Fruit fly (Drosophila melanogaster) whole organism, prepupa: ENCODE results near the gene CCHa1.

Experiments used
- Blimp-1 ChIP-seq: fragments of 200-800 bp; sonication (Bioruptor generic); optimal IDR thresholded peaks from 3 replicates; lab custom pipeline; 2017; ENCODE audit warnings: missing biosample characterization, missing genetic modification characterization, mild to moderate bottlenecking, moderate library complexity, missing genetic modification reagents
- CG10631 ChIP-seq: fragments of 200-800 bp; sonication (Bioruptor generic); optimal IDR thresholded peaks from 2 replicates; lab custom pipeline; 2016; ENCODE audit warnings: missing biosample characterization, missing genetic modification characterization
- CG10669 ChIP-seq: fragments of 200-800 bp; sonication (Bioruptor generic); optimal IDR thresholded peaks from 3 replicates; lab custom pipeline; 2018; ENCODE audit warnings: missing biosample characterization, mild to moderate bottlenecking, missing genetic modification characterization, moderate library complexity
- CG11762 ChIP-seq: fragments of 200-800 bp; sonication (Bioruptor generic); optimal IDR thresholded peaks from 3 replicates; lab custom pipeline; 2016; ENCODE audit warnings: missing biosample characterization, missing genetic modification characterization; ENCODE audit not compliant: insufficient read depth
- CG11902 ChIP-seq: fragments of 200-800 bp; sonication (Bioruptor generic); optimal IDR thresholded peaks from 3 replicates; lab custom pipeline; 2016; ENCODE audit warnings: missing biosample characterization, missing genetic modification characterization
- CG15336 ChIP-seq: fragments of 200-800 bp; sonication (Bioruptor generic); IDR thresholded peaks from 2 replicates; pipeline ENCODE4 v1.3.6; 2022; ENCODE audit warnings: missing biosample characterization, missing genetic modification characterization
- CG16779 ChIP-seq: fragments of 200-800 bp; sonication (Bioruptor generic); optimal IDR thresholded peaks from 3 replicates; lab custom pipeline; 2017; ENCODE audit warnings: missing biosample characterization, mild to moderate bottlenecking, missing genetic modification characterization
- CG3032 ChIP-seq: fragments of 200-800 bp; optimal IDR thresholded peaks from 2 replicates; lab custom pipeline; 2019; ENCODE audit warnings: missing biosample characterization, mild to moderate bottlenecking, missing genetic modification characterization, moderate library complexity
- CG32006 ChIP-seq: fragments of 200-800 bp; sonication (Bioruptor generic); optimal IDR thresholded peaks from 3 replicates; lab custom pipeline; 2017; ENCODE audit warnings: missing biosample characterization, mild to moderate bottlenecking, missing genetic modification characterization
- CG34406 ChIP-seq: fragments of 200-800 bp; sonication (Bioruptor generic); optimal IDR thresholded peaks from 3 replicates; lab custom pipeline; 2016; ENCODE audit warnings: missing biosample characterization, missing genetic modification characterization
- CG4318 ChIP-seq: fragments of 200-800 bp; sonication (Bioruptor generic); optimal IDR thresholded peaks from 3 replicates; lab custom pipeline; 2017; ENCODE audit warnings: missing biosample characterization, mild to moderate bottlenecking, missing genetic modification characterization
- CG6163 ChIP-seq: fragments of 200-800 bp; sonication (Bioruptor generic); IDR thresholded peaks from 3 replicates; pipeline ENCODE4 v1.3.6; 2022; ENCODE audit warnings: missing biosample characterization, missing genetic modification characterization
- CG6792 ChIP-seq: fragments of 200-800 bp; sonication (Bioruptor generic); optimal IDR thresholded peaks from 3 replicates; lab custom pipeline; 2016; ENCODE audit warnings: missing biosample characterization, missing genetic modification characterization
- CG6808 ChIP-seq: fragments of 200-800 bp; sonication (Bioruptor generic); optimal IDR thresholded peaks from 3 replicates; lab custom pipeline; 2017; ENCODE audit warnings: missing biosample characterization, missing genetic modification characterization, mild to moderate bottlenecking, moderate library complexity, missing genetic modification reagents
- CG6854 ChIP-seq: fragments of 200-800 bp; sonication (Bioruptor generic); optimal IDR thresholded peaks from 2 replicates; lab custom pipeline; 2017; ENCODE audit warnings: missing biosample characterization, mild to moderate bottlenecking, missing genetic modification characterization
- CG7368 ChIP-seq: fragments of 200-800 bp; sonication (Bioruptor generic); optimal IDR thresholded peaks from 3 replicates; lab custom pipeline; 2016; ENCODE audit warnings: missing biosample characterization, missing genetic modification characterization
- CG8119 ChIP-seq: fragments of 200-800 bp; sonication (Bioruptor generic); IDR thresholded peaks from 3 replicates; pipeline ENCODE4 v1.3.6; 2022; ENCODE audit warnings: missing biosample characterization, missing genetic modification characterization
- CG8319 ChIP-seq: fragments of 200-800 bp; sonication (Bioruptor generic); optimal IDR thresholded peaks from 3 replicates; lab custom pipeline; 2016; ENCODE audit warnings: missing biosample characterization, missing genetic modification characterization
- CG8632 ChIP-seq: fragments of 200-800 bp; sonication (Bioruptor generic); optimal IDR thresholded peaks from 3 replicates; lab custom pipeline; 2016; ENCODE audit warnings: missing biosample characterization, missing genetic modification characterization
- CG9139 ChIP-seq: fragments of 200-800 bp; sonication (Bioruptor generic); optimal IDR thresholded peaks from 3 replicates; lab custom pipeline; 2017; ENCODE audit warnings: missing biosample characterization, mild to moderate bottlenecking, missing genetic modification characterization
- Eip75B ChIP-seq: fragments of 200-800 bp; sonication (Bioruptor generic); optimal IDR thresholded peaks from 3 replicates; lab custom pipeline; 2016; ENCODE audit warnings: missing biosample characterization, missing genetic modification characterization
- Eip78C ChIP-seq: fragments of 200-800 bp; sonication (Bioruptor generic); peaks from one replicate; lab custom pipeline; 2016; ENCODE audit warnings: missing biosample characterization, missing genetic modification characterization
- Eip93F ChIP-seq: fragments of 200-800 bp; sonication (Bioruptor generic); optimal IDR thresholded peaks from 2 replicates; lab custom pipeline; 2016; ENCODE audit warnings: missing biosample characterization, mild to moderate bottlenecking, missing genetic modification characterization
- Ets21C ChIP-seq: fragments of 200-800 bp; sonication (Bioruptor generic); optimal IDR thresholded peaks from 3 replicates; lab custom pipeline; 2016; ENCODE audit warnings: missing biosample characterization, missing genetic modification characterization
- Ets96B ChIP-seq: fragments of 200-800 bp; optimal IDR thresholded peaks from 2 replicates; lab custom pipeline; 2019; ENCODE audit warnings: missing biosample characterization, mild to moderate bottlenecking, missing genetic modification characterization, moderate library complexity
- Gug ChIP-seq: fragments of 200-800 bp; sonication (Bioruptor generic); IDR thresholded peaks from 2 replicates; pipeline ENCODE4 v1.3.6; 2022; ENCODE audit warnings: missing biosample characterization, missing genetic modification characterization
- Hr38 ChIP-seq: sonication (Bioruptor generic); optimal IDR thresholded peaks from 2 replicates; lab custom pipeline; 2016; ENCODE audit warnings: missing biosample characterization, missing genetic modification characterization
- Hr39 ChIP-seq: fragments of 200-800 bp; sonication (Bioruptor generic); optimal IDR thresholded peaks from 2 replicates; lab custom pipeline; 2016; ENCODE audit warnings: missing biosample characterization, missing genetic modification characterization
- Hr4 ChIP-seq: fragments of 200-800 bp; sonication (Bioruptor generic); optimal IDR thresholded peaks from 3 replicates; lab custom pipeline; 2016; ENCODE audit warnings: missing biosample characterization, missing genetic modification characterization
- Lpt ChIP-seq: fragments of 200-800 bp; sonication (Bioruptor generic); optimal IDR thresholded peaks from 3 replicates; lab custom pipeline; 2016; ENCODE audit warnings: missing biosample characterization, missing genetic modification characterization
- Met ChIP-seq: fragments of 200-800 bp; sonication (Bioruptor generic); optimal IDR thresholded peaks from 3 replicates; lab custom pipeline; 2016; ENCODE audit warnings: missing biosample characterization, missing genetic modification characterization
- Sox102F ChIP-seq: fragments of 200-800 bp; sonication (Bioruptor generic); optimal IDR thresholded peaks from 2 replicates; lab custom pipeline; 2016; ENCODE audit warnings: missing biosample characterization, mild to moderate bottlenecking, missing genetic modification characterization
- Sox14 ChIP-seq: fragments of 200-800 bp; sonication (Bioruptor generic); optimal IDR thresholded peaks from 3 replicates; lab custom pipeline; 2016; ENCODE audit warnings: missing biosample characterization, missing genetic modification characterization
- achi ChIP-seq: fragments of 200-800 bp; sonication (Bioruptor generic); optimal IDR thresholded peaks from 3 replicates; lab custom pipeline; 2016; ENCODE audit warnings: missing biosample characterization, missing genetic modification characterization
- acj6 ChIP-seq: fragments of 200-800 bp; sonication (Bioruptor generic); optimal IDR thresholded peaks from 3 replicates; lab custom pipeline; 2016; ENCODE audit warnings: missing biosample characterization, missing genetic modification characterization
- cyc ChIP-seq: fragments of 200-800 bp; sonication (Bioruptor generic); optimal IDR thresholded peaks from 3 replicates; lab custom pipeline; 2016; ENCODE audit warnings: missing biosample characterization, missing genetic modification characterization
- dac ChIP-seq: fragments of 200-800 bp; sonication (Bioruptor generic); optimal IDR thresholded peaks from 2 replicates; lab custom pipeline; 2017; ENCODE audit warnings: missing biosample characterization, mild to moderate bottlenecking, missing genetic modification characterization
- dsx ChIP-seq: fragments of 200-800 bp; optimal IDR thresholded peaks from 3 replicates; lab custom pipeline; 2019; ENCODE audit warnings: missing biosample characterization, mild to moderate bottlenecking, missing genetic modification characterization, moderate library complexity; ENCODE audit not compliant: poor library complexity, severe bottlenecking
- eg ChIP-seq: fragments of 200-800 bp; sonication (Bioruptor generic); IDR thresholded peaks from 3 replicates; pipeline ENCODE4 v1.3.6; 2022; ENCODE audit warnings: missing biosample characterization, missing genetic modification characterization
- fd59A ChIP-seq: fragments of 200-800 bp; sonication (Bioruptor generic); optimal IDR thresholded peaks from 2 replicates; lab custom pipeline; 2017; ENCODE audit warnings: missing biosample characterization, mild to moderate bottlenecking, missing genetic modification characterization, missing genetic modification reagents
- fd85E ChIP-seq: fragments of 200-800 bp; sonication (Bioruptor generic); optimal IDR thresholded peaks from 3 replicates; lab custom pipeline; 2016; ENCODE audit warnings: missing biosample characterization, missing genetic modification characterization
- fkh ChIP-seq: fragments of 200-800 bp; sonication (Bioruptor generic); optimal IDR thresholded peaks from 3 replicates; lab custom pipeline; 2017; ENCODE audit warnings: missing biosample characterization, mild to moderate bottlenecking, missing genetic modification characterization, moderate library complexity
- lz ChIP-seq: fragments of 200-800 bp; sonication (Bioruptor generic); optimal IDR thresholded peaks from 3 replicates; lab custom pipeline; 2016; ENCODE audit warnings: missing biosample characterization, missing genetic modification characterization
- net ChIP-seq: fragments of 200-800 bp; sonication (Bioruptor generic); optimal IDR thresholded peaks from 3 replicates; lab custom pipeline; 2016; ENCODE audit warnings: missing biosample characterization, missing genetic modification characterization
- pdm3 ChIP-seq: fragments of 200-800 bp; sonication (Bioruptor generic); optimal IDR thresholded peaks from 3 replicates; lab custom pipeline; 2016; ENCODE audit warnings: missing biosample characterization, missing genetic modification characterization
- spab ChIP-seq: fragments of 200-800 bp; sonication (Bioruptor generic); optimal IDR thresholded peaks from 2 replicates; lab custom pipeline; 2017; ENCODE audit warnings: missing biosample characterization, mild to moderate bottlenecking, missing genetic modification characterization, missing genetic modification reagents
- ss ChIP-seq, 2 experiments: fragments of 200-800 bp; sonication (Bioruptor generic); optimal IDR thresholded peaks; 2 replicates in 1 of 2; 3 replicates in 1 of 2; lab custom pipeline; 2017 to 2018; ENCODE audit warnings: mild to moderate bottlenecking in 2 of 2, missing biosample characterization in 2 of 2, missing genetic modification characterization in 2 of 2, moderate library complexity in 1 of 2
- svp ChIP-seq: fragments of 200-800 bp; sonication (Bioruptor generic); peaks from one replicate; lab custom pipeline; 2016; ENCODE audit warnings: missing biosample characterization, missing genetic modification characterization
- topi ChIP-seq: fragments of 200-800 bp; sonication (Bioruptor generic); optimal IDR thresholded peaks from 3 replicates; lab custom pipeline; 2016; ENCODE audit warnings: missing biosample characterization, missing genetic modification characterization
- vri ChIP-seq: fragments of 200-800 bp; sonication (Bioruptor generic); optimal IDR thresholded peaks from 3 replicates; lab custom pipeline; 2016; ENCODE audit warnings: missing biosample characterization, mild to moderate bottlenecking, missing genetic modification characterization

Gene CCHa1

dm6 chr3R:14052182-14053036 is 44.2 kb downstream of the CCHa1 start:
- TF ChIP-seq CG11902, result no peak
- peak; percentile 54 for TF ChIP-seq CG11762 (GFP tag; lab: Kevin White, UChicago)
- peak; percentile 95 for TF ChIP-seq Lpt (GFP tag; lab: Kevin White, UChicago)
- no peak for TF ChIP-seq CG8632 (GFP tag; lab: Kevin White, UChicago)
- TF ChIP-seq topi (GFP tag; lab: Kevin White, UChicago), result no peak
- peak; percentile 80 for TF ChIP-seq acj6 (GFP tag; lab: Kevin White, UChicago)
- TF ChIP-seq CG7368, result no peak
- TF ChIP-seq CG16779 (tag; lab: Kevin White, UChicago), result peak; percentile 60
- TF ChIP-seq lz (GFP tag; lab: Kevin White, UChicago), result peak; percentile 23
- peak; percentile 11 for TF ChIP-seq CG8319 (GFP tag; lab: Kevin White, UChicago)
- TF ChIP-seq CG4318 (GFP tag; lab: Kevin White, UChicago), result peak; percentile 93
- no peak for TF ChIP-seq fd85E (GFP tag; lab: Kevin White, UChicago)
- no peak for TF ChIP-seq Ets21C (GFP tag; lab: Kevin White, UChicago)
- peak; percentile 62 for TF ChIP-seq CG6808 (GFP tag; lab: Kevin White, UChicago)
- TF ChIP-seq Met, result peak; percentile 11
- peak; percentile 74 for TF ChIP-seq CG3032
- TF ChIP-seq CG6792 (GFP tag; lab: Kevin White, UChicago), result peak; percentile 46
- TF ChIP-seq Eip75B (GFP tag; lab: Kevin White, UChicago), result peak; percentile 72
- TF ChIP-seq CG6854 (GFP tag; lab: Kevin White, UChicago), result no peak
- peak; percentile 0 for TF ChIP-seq Sox102F
- peak; percentile 47 for TF ChIP-seq Ets96B
- no peak for TF ChIP-seq cyc (GFP tag; lab: Kevin White, UChicago)
- peak; percentile 93 for TF ChIP-seq Gug
- no peak for TF ChIP-seq vri (GFP tag; lab: Kevin White, UChicago)
- TF ChIP-seq spab (GFP tag; lab: Kevin White, UChicago), result peak; percentile 47
- TF ChIP-seq CG10669 (GFP tag; lab: Kevin White, UChicago), result peak; percentile 34
- TF ChIP-seq CG15336 (GFP tag; lab: Robert Waterston, UW), result peak; percentile 96
- TF ChIP-seq CG10631 (GFP tag; lab: Kevin White, UChicago), result peak; percentile 86
- peak; percentile 89 for TF ChIP-seq CG6163
- TF ChIP-seq Hr4 (GFP tag; lab: Kevin White, UChicago), result peak; percentile 96
- TF ChIP-seq Hr38 (GFP tag; lab: Kevin White, UChicago), result peak; percentile 39
- TF ChIP-seq Blimp-1 (GFP tag; lab: Kevin White, UChicago), result no peak
- peak; percentile 82 for TF ChIP-seq pdm3 (GFP tag; lab: Kevin White, UChicago)
- TF ChIP-seq Eip93F (GFP tag; lab: Kevin White, UChicago), result no peak
- no peak for TF ChIP-seq CG9139 (GFP tag; lab: Kevin White, UChicago)
- peak; percentile 97 for TF ChIP-seq CG32006
- peak; percentile 90 for TF ChIP-seq dac (GFP tag; lab: Kevin White, UChicago)
- TF ChIP-seq CG34406 (GFP tag; lab: Kevin White, UChicago), result no peak
- peak; percentile 9 for TF ChIP-seq dsx (GFP tag; lab: Kevin White, UChicago)
- TF ChIP-seq ss (GFP tag; optimal IDR thresholded peaks at IDR 0.05; lab: Kevin White, UChicago), result no peak
- TF ChIP-seq CG8119 (GFP tag; lab: Robert Waterston, UW), result peak; percentile 96
- peak; percentile 95 for TF ChIP-seq eg (GFP tag; lab: Robert Waterston, UW)
- peak; percentile 63 for TF ChIP-seq svp (GFP tag; lab: Kevin White, UChicago)
- TF ChIP-seq net, result peak; percentile 85
- TF ChIP-seq Hr39 (GFP tag; lab: Kevin White, UChicago), result no peak
- peak; percentile 83 for TF ChIP-seq achi
- TF ChIP-seq Eip78C (GFP tag; lab: Kevin White, UChicago), result peak; percentile 91
- TF ChIP-seq fkh (GFP tag; lab: Kevin White, UChicago), result peak; percentile 48
- peak; percentile 82 for TF ChIP-seq Sox14
- TF ChIP-seq fd59A (GFP tag; lab: Kevin White, UChicago), result peak; percentile 46
